Fruit fly (Drosophila melanogaster) whole organism, embryonic: Measurements from ENCODE around the gene CG32599.

Experiments
- Abd-B ChIP-seq: fragments of 200-800 bp; sonication (Bioruptor generic); optimal IDR thresholded peaks from 2 replicates; lab custom pipeline; 2018; ENCODE audit warnings: missing biosample characterization, mild to moderate bottlenecking, missing genetic modification characterization, moderate library complexity
- CG1647 ChIP-seq: fragments of 200-800 bp; sonication (Bioruptor generic); optimal IDR thresholded peaks from 3 replicates; lab custom pipeline; 2016; ENCODE audit warnings: missing biosample characterization, missing genetic modification characterization
- CG32532 ChIP-seq: fragments of 200-800 bp; sonication (Bioruptor generic); IDR thresholded peaks from 2 replicates; pipeline ENCODE4 v1.3.6; 2022; ENCODE audit warnings: missing biosample characterization, missing genetic modification characterization
- Dip3 ChIP-seq: fragments of 200-800 bp; sonication (Bioruptor generic); optimal IDR thresholded peaks from 3 replicates; lab custom pipeline; 2016; ENCODE audit warnings: missing biosample characterization, missing genetic modification characterization
- Pdp1 ChIP-seq, 2 experiments: fragments of 200-800 bp; sonication (Bioruptor generic); optimal IDR thresholded peaks; 3 replicates each; lab custom pipeline; 2016; ENCODE audit warnings: missing biosample characterization in 2 of 2, missing genetic modification characterization in 2 of 2, mild to moderate bottlenecking in 1 of 2, moderate library complexity in 1 of 2
- al ChIP-seq: fragments of 200-800 bp; sonication (Bioruptor generic); IDR thresholded peaks from 2 replicates; pipeline ENCODE4 v1.3.6; 2022; ENCODE audit warnings: missing biosample characterization, missing genetic modification characterization
- gro ChIP-seq: fragments of 200-800 bp; sonication (Bioruptor generic); optimal IDR thresholded peaks from 2 replicates; lab custom pipeline; 2016; ENCODE audit warnings: missing biosample characterization, missing genetic modification characterization
- insv ChIP-seq, 2 experiments: fragments of 200-800 bp; sonication (Bioruptor generic); optimal IDR thresholded peaks; 3 replicates each; lab custom pipeline; 2016 to 2018; ENCODE audit warnings: missing biosample characterization in 2 of 2, missing genetic modification characterization in 2 of 2
- lov ChIP-seq, 2 experiments: fragments of 200-800 bp in 1 of 2; fragments of >200 bp in 1 of 2; sonication (Bioruptor generic) in 1 of 2; IDR thresholded peaks in 1 of 2; optimal IDR thresholded peaks in 1 of 2; 2 replicates in 1 of 2; 3 replicates in 1 of 2; pipeline versions ENCODE4 v1.3.6 to Lab custom; 2017 to 2022; ENCODE audit warnings: missing biosample characterization in 1 of 2, missing genetic modification characterization in 1 of 2
- pfk ChIP-seq: fragments of 200-800 bp; sonication (Bioruptor generic); optimal IDR thresholded peaks from 2 replicates; lab custom pipeline; 2018; ENCODE audit warnings: missing biosample characterization, mild to moderate bottlenecking, missing genetic modification characterization, moderate library complexity
- pros ChIP-seq: fragments of 200-800 bp; sonication (Bioruptor generic); optimal IDR thresholded peaks from 3 replicates; lab custom pipeline; 2019; ENCODE audit warnings: missing biosample characterization, mild to moderate bottlenecking, missing genetic modification characterization, moderate library complexity
- sr ChIP-seq: fragments of 200-800 bp; sonication (Bioruptor generic); IDR thresholded peaks from 3 replicates; pipeline ENCODE4 v1.3.6; 2022; ENCODE audit warnings: missing biosample characterization, missing genetic modification characterization

DNA sequence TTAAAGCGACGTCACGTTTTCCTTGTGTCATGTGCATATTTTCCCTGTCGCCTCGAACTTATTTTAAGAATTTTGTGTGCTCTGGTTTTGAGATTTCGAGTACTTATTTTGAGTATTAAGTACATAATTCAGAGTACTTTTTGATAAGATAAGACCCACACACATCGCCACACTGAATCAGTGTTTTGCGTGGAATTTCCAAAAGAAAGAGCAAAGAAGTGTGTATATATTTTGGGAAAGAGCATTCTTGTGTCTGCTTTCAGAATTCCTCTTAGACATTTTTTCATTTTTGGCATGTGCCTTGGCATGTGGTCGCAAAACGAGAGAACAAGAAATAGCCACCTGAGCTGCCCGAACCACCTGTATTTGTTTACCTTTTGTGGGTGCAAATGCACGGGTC lies 27.7 kb upstream of the CG32599 start:
- TF ChIP-seq Pdp1 (GFP tag; optimal IDR thresholded peaks at IDR 0.05; lab: Kevin White, UChicago) (no peak), lov (optimal IDR thresholded peaks at IDR 0.05; lab: Kevin White, UChicago) (no peak), lov (GFP tag; IDR thresholded peaks at IDR 0.05; lab: Robert Waterston, UW) (no peak), pros (GFP tag; lab: Kevin White, UChicago) (no peak), pfk (GFP tag; lab: Kevin White, UChicago) (no peak), al (no peak), Dip3 (no peak), CG1647 (no peak), sr (GFP tag; lab: Robert Waterston, UW) (no peak), insv (GFP tag; optimal IDR thresholded peaks at IDR 0.05; lab: Kevin White, UChicago) (no peak), gro (GFP tag; lab: Kevin White, UChicago) (no peak), CG32532 (GFP tag; lab: Robert Waterston, UW) (no peak), Abd-B (GFP tag; lab: Kevin White, UChicago) (no peak)
